Worm (Caenorhabditis elegans): ENCODE results near the gene abf-4.

abf-4 gene

DNA sequence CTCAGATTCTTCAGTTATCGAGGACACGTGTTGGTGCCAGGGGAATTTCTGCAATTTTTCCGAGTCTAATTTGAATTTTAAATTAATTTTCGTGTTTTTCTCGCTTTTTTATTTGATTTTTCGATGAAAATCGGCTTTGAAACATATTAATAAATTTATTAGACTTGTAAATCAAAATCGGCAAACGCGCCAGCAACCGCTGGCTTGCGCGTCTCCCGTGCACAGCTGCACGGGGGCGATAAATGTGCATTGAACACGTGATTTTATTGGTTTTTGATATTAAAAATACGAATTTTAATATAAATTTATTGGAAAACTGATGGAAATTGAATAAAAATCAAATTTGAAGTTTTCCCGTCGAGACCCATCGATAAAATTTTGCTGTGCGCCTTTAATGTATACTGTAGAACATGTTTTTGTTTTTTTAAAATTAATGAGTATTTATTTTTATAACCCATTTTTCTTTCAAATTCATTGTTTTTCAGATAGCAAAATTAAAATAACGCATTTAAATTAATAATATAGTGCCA is 22.4 kb upstream of the abf-4 start, which contains the start of gene F26F2.7 (continued):
- peak; percentile 92 for TF ChIP-seq lin-14 (GFP tag; optimal IDR thresholded peaks at IDR 0.05)
- TF ChIP-seq ceh-63 (GFP tag; optimal IDR thresholded peaks at IDR 0.05), result no peak
- peak; percentile 40 for TF ChIP-seq jun-1 (tag; optimal IDR thresholded peaks at IDR 0.05)
- TF ChIP-seq sox-4 (tag; optimal IDR thresholded peaks at IDR 0.05), result peak; percentile 75
- TF ChIP-seq aly-2 (tag; optimal IDR thresholded peaks at IDR 0.05), result no peak
- TF ChIP-seq C34B4.2 (tag; optimal IDR thresholded peaks at IDR 0.05), result no peak
- no peak for TF ChIP-seq nhr-76 (tag; optimal IDR thresholded peaks at IDR 0.05)
- TF ChIP-seq fkh-8 (tag; optimal IDR thresholded peaks at IDR 0.05), result peak; percentile 87
- TF ChIP-seq lsy-2 (tag; optimal IDR thresholded peaks at IDR 0.05), result peak; percentile 89 to 91
- TF ChIP-seq fkh-10 (GFP tag; optimal IDR thresholded peaks at IDR 0.05), result peak; percentile 17
- no peak for TF ChIP-seq lir-3 (tag; optimal IDR thresholded peaks at IDR 0.05; ENCODE audit: poor library complexity)
- peak; percentile 76 to 84 for TF ChIP-seq lin-35 (GFP tag; optimal IDR thresholded peaks at IDR 0.05)
- no peak for TF ChIP-seq unc-98 (GFP tag; IDR thresholded peaks at IDR 0.05)
- peak; percentile 65 for TF ChIP-seq pax-3 (tag; optimal IDR thresholded peaks at IDR 0.05)
- peak; percentile 65 to 81 (median 79) for TF ChIP-seq dpl-1 (GFP tag; optimal IDR thresholded peaks at IDR 0.05)
- peak; percentile 45; the same call in 1 of the 2 replicates for TF ChIP-seq mab-9 (GFP tag; IDR thresholded peaks at IDR 0.05)
- peak in 1 of 2 experiments; percentile 67 for TF ChIP-seq ztf-11 (tag; optimal IDR thresholded peaks at IDR 0.05)
- peak; percentile 79 for TF ChIP-seq unc-86 (tag; optimal IDR thresholded peaks at IDR 0.05)
- TF ChIP-seq nhr-71 (tag; optimal IDR thresholded peaks at IDR 0.05), result peak; percentile 93
- peak; percentile 30 for TF ChIP-seq ceh-8 (GFP tag; optimal IDR thresholded peaks at IDR 0.05)
- TF ChIP-seq snpc-4 (tag; optimal IDR thresholded peaks at IDR 0.05), result peak; percentile 81
- TF ChIP-seq zag-1 (tag; optimal IDR thresholded peaks at IDR 0.05), result no peak
- TF ChIP-seq zip-4 (GFP tag; optimal IDR thresholded peaks at IDR 0.05), result peak; percentile 72
- TF ChIP-seq F16B12.6 (tag; optimal IDR thresholded peaks at IDR 0.05), result peak; percentile 53
- peak; percentile 30 for TF ChIP-seq sup-37 (GFP tag; optimal IDR thresholded peaks at IDR 0.05)
- peak; percentile 80 for TF ChIP-seq lin-13 (GFP tag; optimal IDR thresholded peaks at IDR 0.05)
- peak; percentile 80 for TF ChIP-seq egl-13 (tag; optimal IDR thresholded peaks at IDR 0.05)
- TF ChIP-seq pag-3 (tag; optimal IDR thresholded peaks at IDR 0.05; ENCODE audit: borderline replicate concordance, insufficient read depth), result no peak
- no peak for TF ChIP-seq pqm-1 (tag; optimal IDR thresholded peaks at IDR 0.05)
- TF ChIP-seq hpl-2 (GFP tag; optimal IDR thresholded peaks at IDR 0.05), result no peak
- no peak for TF ChIP-seq Y116A8C.19 (tag; optimal IDR thresholded peaks at IDR 0.05; ENCODE audit: borderline replicate concordance)
- peak in 1 of 2 experiments; percentile 88 for TF ChIP-seq mdl-1 (tag; optimal IDR thresholded peaks at IDR 0.05)
- no peak for TF ChIP-seq ets-5 (GFP tag; IDR thresholded peaks at IDR 0.05)
- peak; percentile 65 for TF ChIP-seq isw-1 (GFP tag; IDR thresholded peaks at IDR 0.05)

DNA sequence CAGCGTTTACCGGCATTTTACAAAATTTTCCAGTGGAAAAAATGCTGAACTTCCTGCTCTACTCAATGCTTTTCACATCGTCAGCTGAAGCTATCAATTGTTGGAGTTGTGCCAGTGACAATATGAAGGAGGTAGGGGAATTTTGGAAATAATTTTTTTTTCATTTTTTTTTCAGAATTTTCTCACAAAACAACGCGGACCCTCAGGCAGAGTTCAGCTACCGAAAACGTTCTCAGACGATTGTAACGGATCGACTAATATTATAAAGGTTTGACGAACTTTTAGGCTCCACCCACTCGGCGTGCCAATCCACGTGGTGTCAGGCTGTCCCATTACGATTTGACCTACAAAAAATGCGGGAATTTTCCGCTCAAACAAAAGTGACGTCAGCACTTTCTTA is 21.4 kb upstream of the abf-4 start, which contains the start of gene F26F2.8:
Gene F26F2.8, plus strand, starts transcription at position 13 of the 400 bp plus-strand sequence.
- no peak for TF ChIP-seq xbp-1 (tag; optimal IDR thresholded peaks at IDR 0.05)
- no peak for TF ChIP-seq nhr-90 (tag; optimal IDR thresholded peaks at IDR 0.05; ENCODE audit: poor library complexity)
- no peak for TF ChIP-seq efl-1 (optimal IDR thresholded peaks at IDR 0.05)
- peak in 1 of 2 experiments; percentile 66 for TF ChIP-seq efl-1 (GFP tag; optimal IDR thresholded peaks at IDR 0.05 in 1 of 2)
- no peak for TF ChIP-seq ceh-90 (tag; optimal IDR thresholded peaks at IDR 0.05)
- no peak for TF ChIP-seq pax-3 (tag; optimal IDR thresholded peaks at IDR 0.05)
- TF ChIP-seq fkh-10 (GFP tag; optimal IDR thresholded peaks at IDR 0.05), result no peak
- no peak for TF ChIP-seq lir-3 (tag; optimal IDR thresholded peaks at IDR 0.05; ENCODE audit: poor library complexity)
- no peak for TF ChIP-seq lin-14 (GFP tag; optimal IDR thresholded peaks at IDR 0.05)

DNA sequence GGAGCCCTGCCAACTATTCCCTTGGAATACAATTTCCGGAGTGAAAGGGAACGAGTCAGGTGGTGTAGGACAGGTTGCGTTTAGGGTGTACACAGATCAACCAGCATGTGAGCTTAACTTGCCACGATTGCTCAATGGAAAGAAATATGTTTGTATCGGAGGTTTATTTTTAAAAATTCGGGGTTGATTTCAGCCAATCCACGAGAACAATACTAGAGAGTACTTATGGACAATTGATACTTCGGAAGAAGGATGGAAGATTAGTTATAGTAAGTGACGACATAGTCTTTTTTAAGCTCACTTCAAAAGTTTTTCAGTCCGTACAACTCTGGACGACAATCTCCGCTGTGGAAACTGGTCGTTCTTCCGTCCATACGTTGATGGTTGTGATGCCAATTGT is 16.7 kb upstream of the abf-4 start:
- TF ChIP-seq tbx-2 (tag; optimal IDR thresholded peaks at IDR 0.05), result no peak
- TF ChIP-seq efl-3 (GFP tag; optimal IDR thresholded peaks at IDR 0.05), result no peak
- TF ChIP-seq C16A3.4 (tag; optimal IDR thresholded peaks at IDR 0.05), result no peak
- no peak for TF ChIP-seq mdl-1 (tag; optimal IDR thresholded peaks at IDR 0.05)
- TF ChIP-seq nhr-85 (tag), result no peak
- TF ChIP-seq elt-2 (tag; optimal IDR thresholded peaks at IDR 0.05), result no peak
- no peak for TF ChIP-seq ztf-11 (tag; optimal IDR thresholded peaks at IDR 0.05)
- no peak for TF ChIP-seq sup-37 (GFP tag; optimal IDR thresholded peaks at IDR 0.05)
- no peak for TF ChIP-seq lir-3 (tag; optimal IDR thresholded peaks at IDR 0.05; ENCODE audit: poor library complexity)
